Fruit fly (Drosophila melanogaster): ENCODE data around the gene CG14397.

Gene CG14397

dm6 chr2L:21062611-21063010, 28.4 kb upstream of the CG14397 start:
- TF ChIP-seq fd59A (GFP tag; optimal IDR thresholded peaks at IDR 0.05) = no peak
- peak; percentile 33 for TF ChIP-seq fkh (GFP tag; optimal IDR thresholded peaks at IDR 0.05)

- TF ChIP-seq CG6276 (GFP tag; optimal IDR thresholded peaks at IDR 0.05) (peak; percentile 42), Gug (GFP tag; IDR thresholded peaks at IDR 0.05) (peak; percentile 56), Blimp-1 (GFP tag; optimal IDR thresholded peaks at IDR 0.05) (no peak), topi (GFP tag; optimal IDR thresholded peaks at IDR 0.05) (no peak), pdm3 (GFP tag; optimal IDR thresholded peaks at IDR 0.05) (peak; percentile 16), fkh (GFP tag; optimal IDR thresholded peaks at IDR 0.05) (no peak), CG6854 (GFP tag; optimal IDR thresholded peaks at IDR 0.05) (no peak), Hr4 (GFP tag; optimal IDR thresholded peaks at IDR 0.05) (peak; percentile 47), CG31627 (GFP tag; optimal IDR thresholded peaks at IDR 0.05) (no peak), CG11902 (GFP tag; optimal IDR thresholded peaks at IDR 0.05) (no peak), CG4318 (GFP tag; optimal IDR thresholded peaks at IDR 0.05) (peak; percentile 25), svp (GFP tag) (peak; percentile 19), CG8319 (GFP tag; optimal IDR thresholded peaks at IDR 0.05) (no peak), CG6163 (GFP tag; IDR thresholded peaks at IDR 0.05) (no peak), CG15336 (GFP tag; IDR thresholded peaks at IDR 0.05) (peak; percentile 28; the same call in 1 of the 2 replicates), Lpt (GFP tag; optimal IDR thresholded peaks at IDR 0.05) (peak; percentile 19), Hr39 (GFP tag; optimal IDR thresholded peaks at IDR 0.05) (no peak), CG8119 (GFP tag; IDR thresholded peaks at IDR 0.05) (no peak; the same call in 2 of the 3 replicates), spab (GFP tag; optimal IDR thresholded peaks at IDR 0.05) (no peak), Met (GFP tag; optimal IDR thresholded peaks at IDR 0.05) (no peak), CG10631 (GFP tag; optimal IDR thresholded peaks at IDR 0.05) (no peak), CG10669 (GFP tag; optimal IDR thresholded peaks at IDR 0.05) (no peak), esn (GFP tag; optimal IDR thresholded peaks at IDR 0.05) (no peak), dac (GFP tag; optimal IDR thresholded peaks at IDR 0.05) (peak; percentile 3), CG3919 (GFP tag; optimal IDR thresholded peaks at IDR 0.05) (peak; percentile 2), Sox14 (GFP tag; optimal IDR thresholded peaks at IDR 0.05) (no peak), eg (GFP tag; IDR thresholded peaks at IDR 0.05) (peak; percentile 78), cyc (GFP tag; optimal IDR thresholded peaks at IDR 0.05) (no peak), OdsH (GFP tag; optimal IDR thresholded peaks at IDR 0.05) (no peak), Eip75B (GFP tag; optimal IDR thresholded peaks at IDR 0.05) (no peak), CG11294 (GFP tag; IDR thresholded peaks at IDR 0.05) (peak; percentile 45; the same call in 1 of the 2 replicates), CG32006 (GFP tag; optimal IDR thresholded peaks at IDR 0.05) (peak; percentile 62), lz (GFP tag; optimal IDR thresholded peaks at IDR 0.05) (no peak), Sox102F (GFP tag; optimal IDR thresholded peaks at IDR 0.05) (no peak), net (GFP tag; optimal IDR thresholded peaks at IDR 0.05) (no peak)
Observed at dm6 chr2L:21065889-21066288, 25.1 kb upstream of the CG14397 start.

dm6 chr2L:21067137-21067536, 23.9 kb upstream of the CG14397 start:
- peak; percentile 59 for TF ChIP-seq CG6276 (GFP tag; optimal IDR thresholded peaks at IDR 0.05)
- peak; percentile 35; the same call in 1 of the 2 replicates for TF ChIP-seq Gug (GFP tag; IDR thresholded peaks at IDR 0.05)
- peak; percentile 11 for TF ChIP-seq CG4318 (GFP tag; optimal IDR thresholded peaks at IDR 0.05)
- TF ChIP-seq CG15336 (GFP tag; IDR thresholded peaks at IDR 0.05) = peak; percentile 53; the same call in 1 of the 2 replicates
- TF ChIP-seq Eip78C (GFP tag) = peak; percentile 50
- TF ChIP-seq CG11294 (GFP tag; IDR thresholded peaks at IDR 0.05) = peak; percentile 44; the same call in 1 of the 2 replicates
- peak; percentile 74 for TF ChIP-seq CG32006 (GFP tag; optimal IDR thresholded peaks at IDR 0.05)
- TF ChIP-seq CG8119 (GFP tag; IDR thresholded peaks at IDR 0.05) = peak; percentile 43; the same call in 2 of the 3 replicates
- TF ChIP-seq acj6 (GFP tag; optimal IDR thresholded peaks at IDR 0.05) = no peak
- no peak for TF ChIP-seq fd85E (GFP tag; optimal IDR thresholded peaks at IDR 0.05)
- peak; percentile 40 for TF ChIP-seq Hr4 (GFP tag; optimal IDR thresholded peaks at IDR 0.05)
- peak; percentile 38; the same call in 1 of the 3 replicates for TF ChIP-seq eg (GFP tag; IDR thresholded peaks at IDR 0.05)
- no peak for TF ChIP-seq net (GFP tag; optimal IDR thresholded peaks at IDR 0.05)
- no peak for TF ChIP-seq vri (GFP tag; optimal IDR thresholded peaks at IDR 0.05)
